Worm (Caenorhabditis elegans) whole organism, L3 larva: Measurements from ENCODE around the gene ZK154.5.
A peak's percentile ranks its signal among the peaks of the same experiment; 100 is the strongest.

ENCODE experiments used
- aly-2 ChIP-seq: fragments of 150-350 bp; optimal IDR thresholded peaks from 2 replicates; lab custom pipeline; 2014; ENCODE audit warnings: missing biosample characterization, missing genetic modification characterization
- ama-1 ChIP-seq: fragments of 150-350 bp; optimal IDR thresholded peaks from 2 replicates; lab custom pipeline; 2018
- daf-12 ChIP-seq: fragments of 150-350 bp; optimal IDR thresholded peaks from 2 replicates; lab custom pipeline; 2014; ENCODE audit warnings: missing biosample characterization, missing genetic modification reagents, missing genetic modification characterization
- egl-27 ChIP-seq: sonication (generic microtip); optimal IDR thresholded peaks from 4 replicates; lab custom pipeline; 2017; ENCODE audit warnings: missing biosample characterization, missing genetic modification reagents, missing genetic modification characterization
- fos-1 ChIP-seq: fragments of 150-350 bp; optimal IDR thresholded peaks from 2 replicates; lab custom pipeline; 2014; ENCODE audit warnings: missing biosample characterization, missing genetic modification characterization
- nhr-76 ChIP-seq: fragments of 150-350 bp; sonication (generic microtip); optimal IDR thresholded peaks from 5 replicates; lab custom pipeline; 2014; ENCODE audit warnings: missing biosample characterization, missing genetic modification characterization
- pha-4 ChIP-seq: fragments of 150-350 bp; optimal IDR thresholded peaks from 2 replicates; lab custom pipeline; 2014; ENCODE audit warnings: missing biosample characterization, missing genetic modification reagents, missing genetic modification characterization
- pqm-1 ChIP-seq: fragments of 150-350 bp; optimal IDR thresholded peaks from 2 replicates; lab custom pipeline; 2017; ENCODE audit warnings: missing biosample characterization, missing genetic modification characterization, inconsistent platforms
- zag-1 ChIP-seq: fragments of 150-350 bp; optimal IDR thresholded peaks from 2 replicates; lab custom pipeline; 2014; ENCODE audit warnings: missing biosample characterization, missing genetic modification characterization

ce11 chrX:7814747-7815146 lies 27.0 kb upstream of the ZK154.5 start:
- TF ChIP-seq ama-1 (lab: Kevin White, UChicago) (no peak), fos-1 (tag; lab: Kevin White, UChicago) (no peak), nhr-76 (tag; lab: Kevin White, UChicago) (no peak), pqm-1 (peak; percentile 86), aly-2 (tag; lab: Kevin White, UChicago) (no peak), daf-12 (no peak), egl-27 (tag; lab: Kevin White, UChicago) (no peak), zag-1 (tag; lab: Kevin White, UChicago) (no peak), pha-4 (peak; percentile 71)
